Fruit fly (Drosophila melanogaster): Measurements from ENCODE around the gene Megf8.

- TF ChIP-seq CG8301 (tag; optimal IDR thresholded peaks at IDR 0.05) (no peak), EcR (GFP tag; optimal IDR thresholded peaks at IDR 0.05) (no peak), CG9948 (tag; optimal IDR thresholded peaks at IDR 0.05) (no peak), CG10348 (GFP tag; IDR thresholded peaks at IDR 0.05) (no peak), CG15710 (tag; optimal IDR thresholded peaks at IDR 0.05) (no peak), Pif1B (GFP tag; optimal IDR thresholded peaks at IDR 0.05) (no peak), CG4496 (GFP tag; IDR thresholded peaks at IDR 0.05) (no peak), fd96Ca (GFP tag; IDR thresholded peaks at IDR 0.05) (no peak), CG14655 (GFP tag; optimal IDR thresholded peaks at IDR 0.05) (no peak), CG12605 (GFP tag; IDR thresholded peaks at IDR 0.05) (no peak), CG32121 (GFP tag; IDR thresholded peaks at IDR 0.05) (no peak), CG34367 (tag; optimal IDR thresholded peaks at IDR 0.05) (no peak), D1 (tag; optimal IDR thresholded peaks at IDR 0.05) (no peak), CG13204 (GFP tag; optimal IDR thresholded peaks at IDR 0.05) (no peak)
These were observed 48.6 kb downstream of the Megf8 start for dm6 chr2L:8091908-8092307.
